Worm (Caenorhabditis elegans) whole organism, late embryonic: ENCODE data around the gene Y55F3BR.11.

Source experiments
- C08G9.2 ChIP-seq: sonication (generic microtip); optimal IDR thresholded peaks from 2 replicates; lab custom pipeline; 2016; ENCODE audit warnings: mild to moderate bottlenecking, missing genetic modification characterization, moderate library complexity, missing compliant biosample characterization
- F13H6.1 ChIP-seq: sonication (generic microtip); optimal IDR thresholded peaks from 2 replicates; lab custom pipeline; 2016; ENCODE audit warnings: missing genetic modification characterization, missing compliant biosample characterization
- K09A11.1 ChIP-seq: sonication (generic microtip); optimal IDR thresholded peaks from 2 replicates; lab custom pipeline; 2017; ENCODE audit warnings: antibody characterized with exemption, mild to moderate bottlenecking, missing genetic modification characterization, missing compliant biosample characterization; ENCODE audit not compliant: insufficient read depth
- Y22D7AL.16 ChIP-seq: sonication (generic microtip); optimal IDR thresholded peaks from 2 replicates; lab custom pipeline; 2016; ENCODE audit warnings: missing genetic modification characterization, missing compliant biosample characterization
- ceh-18 ChIP-seq: sonication (generic microtip); optimal IDR thresholded peaks from 2 replicates; lab custom pipeline; 2016; ENCODE audit warnings: missing genetic modification characterization, missing compliant biosample characterization
- ceh-19 ChIP-seq: fragments of 200-800 bp; sonication (Bioruptor generic); optimal IDR thresholded peaks from 2 replicates; lab custom pipeline; 2018; ENCODE audit warnings: mild to moderate bottlenecking, missing genetic modification characterization, missing compliant biosample characterization
- ceh-24 ChIP-seq: sonication (generic microtip); optimal IDR thresholded peaks from 2 replicates; lab custom pipeline; 2016; ENCODE audit warnings: mild to moderate bottlenecking, missing genetic modification characterization, missing compliant biosample characterization
- ceh-30 ChIP-seq: fragments of 150-350 bp; optimal IDR thresholded peaks from 2 replicates; lab custom pipeline; 2014; ENCODE audit warnings: missing biosample characterization, missing genetic modification characterization
- ceh-31 ChIP-seq: sonication (generic microtip); optimal IDR thresholded peaks from 2 replicates; lab custom pipeline; 2016; ENCODE audit warnings: missing genetic modification characterization, missing compliant biosample characterization
- ceh-34 ChIP-seq: sonication (generic microtip); optimal IDR thresholded peaks from 2 replicates; lab custom pipeline; 2016; ENCODE audit warnings: mild to moderate bottlenecking, missing genetic modification characterization, missing compliant biosample characterization
- ceh-45 ChIP-seq: fragments of 200-800 bp; sonication (Bioruptor generic); IDR thresholded peaks from 2 replicates; pipeline ENCODE4 v1.3.6; 2022; ENCODE audit warnings: missing genetic modification reagents, missing genetic modification characterization, missing compliant biosample characterization
- ceh-6 ChIP-seq: fragments of 200-800 bp; sonication (Bioruptor generic); optimal IDR thresholded peaks from 2 replicates; lab custom pipeline; 2018; ENCODE audit warnings: mild to moderate bottlenecking, missing genetic modification characterization, missing compliant biosample characterization
- ceh-9 ChIP-seq: sonication (generic microtip); optimal IDR thresholded peaks from 2 replicates; lab custom pipeline; 2016; ENCODE audit warnings: mild to moderate bottlenecking, missing genetic modification characterization, inconsistent platforms, missing compliant biosample characterization
- dve-1 ChIP-seq: sonication (generic microtip); optimal IDR thresholded peaks from 2 replicates; lab custom pipeline; 2017; ENCODE audit warnings: antibody characterized with exemption, mild to moderate bottlenecking, missing genetic modification characterization, missing compliant biosample characterization
- elt-2 ChIP-seq: sonication (generic microtip); optimal IDR thresholded peaks from 2 replicates; lab custom pipeline; 2016; ENCODE audit warnings: missing genetic modification reagents, missing genetic modification characterization, missing compliant biosample characterization
- eyg-1 ChIP-seq: sonication (generic microtip); optimal IDR thresholded peaks from 2 replicates; lab custom pipeline; 2016; ENCODE audit warnings: missing genotype, missing genetic modification characterization, missing compliant biosample characterization
- fax-1 ChIP-seq: sonication (generic microtip); optimal IDR thresholded peaks from 2 replicates; lab custom pipeline; 2016; ENCODE audit warnings: missing genotype, missing genetic modification characterization, missing compliant biosample characterization
- fkh-10 ChIP-seq: fragments of 150-350 bp; optimal IDR thresholded peaks from 2 replicates; lab custom pipeline; 2014; ENCODE audit warnings: missing biosample characterization, missing genetic modification reagents, missing genetic modification characterization
- fkh-6 ChIP-seq: sonication (generic microtip); optimal IDR thresholded peaks from 2 replicates; lab custom pipeline; 2016; ENCODE audit warnings: missing genetic modification characterization, missing compliant biosample characterization
- gmeb-2 ChIP-seq: sonication (generic microtip); optimal IDR thresholded peaks from 2 replicates; lab custom pipeline; 2016; ENCODE audit warnings: missing genetic modification characterization, inconsistent platforms, missing compliant biosample characterization
- hlh-13 ChIP-seq: fragments of 200-800 bp; sonication (Bioruptor generic); optimal IDR thresholded peaks from 2 replicates; lab custom pipeline; 2018; ENCODE audit warnings: mild to moderate bottlenecking, missing genetic modification characterization, missing compliant biosample characterization
- hlh-30 ChIP-seq: sonication (generic microtip); optimal IDR thresholded peaks from 2 replicates; lab custom pipeline; 2017; ENCODE audit warnings: antibody characterized with exemption, missing genetic modification characterization, missing compliant biosample characterization; ENCODE audit not compliant: insufficient read depth
- hlh-6 ChIP-seq: sonication (generic microtip); optimal IDR thresholded peaks from 2 replicates; lab custom pipeline; 2016; ENCODE audit warnings: missing genotype, missing genetic modification characterization, missing compliant biosample characterization
- madf-2 ChIP-seq: sonication (generic microtip); optimal IDR thresholded peaks from 2 replicates; lab custom pipeline; 2017; ENCODE audit warnings: missing genetic modification characterization, missing compliant biosample characterization
- nfya-1 ChIP-seq: sonication (generic microtip); optimal IDR thresholded peaks from 2 replicates; lab custom pipeline; 2017; ENCODE audit warnings: missing genetic modification characterization, mild to moderate bottlenecking, missing compliant biosample characterization, antibody characterized with exemption, moderate library complexity
- nhr-11 ChIP-seq: fragments of 150-350 bp; optimal IDR thresholded peaks from 2 replicates; lab custom pipeline; 2014; ENCODE audit warnings: missing biosample characterization, missing genetic modification characterization
- nhr-232 ChIP-seq: sonication (generic microtip); optimal IDR thresholded peaks from 2 replicates; lab custom pipeline; 2016; ENCODE audit warnings: missing genetic modification characterization, missing compliant biosample characterization
- pag-3 ChIP-seq: sonication (generic microtip); optimal IDR thresholded peaks from 2 replicates; lab custom pipeline; 2016; ENCODE audit warnings: missing compliant biosample characterization, missing genetic modification characterization, borderline replicate concordance
- pat-9 ChIP-seq: fragments of 200-800 bp; sonication (Bioruptor generic); optimal IDR thresholded peaks from 2 replicates; lab custom pipeline; 2018; ENCODE audit warnings: mild to moderate bottlenecking, missing genetic modification characterization, moderate library complexity, missing compliant biosample characterization
- pax-1 ChIP-seq: fragments of 150-350 bp; optimal IDR thresholded peaks from 2 replicates; lab custom pipeline; 2014; ENCODE audit warnings: missing biosample characterization, missing genetic modification characterization
- pha-2 ChIP-seq: sonication (generic microtip); optimal IDR thresholded peaks from 2 replicates; lab custom pipeline; 2017; ENCODE audit warnings: mild to moderate bottlenecking, missing genetic modification characterization, missing compliant biosample characterization
- pha-4 ChIP-seq: fragments of 150-350 bp; optimal IDR thresholded peaks from 2 replicates; lab custom pipeline; 2018; ENCODE audit warnings: missing biosample characterization, missing genetic modification reagents, missing genetic modification characterization
- pros-1 ChIP-seq: fragments of 150-350 bp; optimal IDR thresholded peaks from 2 replicates; lab custom pipeline; 2014; ENCODE audit warnings: missing biosample characterization, missing genetic modification reagents, missing genetic modification characterization
- rnt-1 ChIP-seq: sonication (generic microtip); optimal IDR thresholded peaks from 2 replicates; lab custom pipeline; 2016; ENCODE audit warnings: missing genetic modification characterization, missing compliant biosample characterization
- sdc-2 ChIP-seq: sonication (generic microtip); optimal IDR thresholded peaks from 2 replicates; lab custom pipeline; 2016; ENCODE audit warnings: missing genotype, missing genetic modification characterization, missing compliant biosample characterization
- sox-2 ChIP-seq: fragments of 200-800 bp; sonication (Bioruptor generic); IDR thresholded peaks from 2 replicates; pipeline ENCODE4 v1.3.6; 2022; ENCODE audit warnings: missing genetic modification reagents, missing genetic modification characterization, missing compliant biosample characterization
- tbx-2 ChIP-seq: sonication (generic microtip); optimal IDR thresholded peaks from 2 replicates; lab custom pipeline; 2016; ENCODE audit warnings: missing genetic modification characterization, missing compliant biosample characterization
- tbx-7 ChIP-seq: sonication (generic microtip); optimal IDR thresholded peaks from 2 replicates; lab custom pipeline; 2016; ENCODE audit warnings: missing genotype, missing genetic modification characterization, missing compliant biosample characterization
- unc-3 ChIP-seq, 2 experiments: fragments of 200-800 bp in 1 of 2; sonication (Bioruptor generic) in 1 of 2; sonication (generic microtip) in 1 of 2; conservative IDR thresholded peaks in 1 of 2; optimal IDR thresholded peaks in 1 of 2; 2 replicates each; pipeline versions ENCODE4 v1.3.6 to Lab custom; 2016 to 2022; ENCODE audit warnings: missing compliant biosample characterization in 2 of 2, missing genetic modification characterization in 2 of 2, missing genetic modification reagents in 1 of 2
- unc-42 ChIP-seq: sonication (generic microtip); optimal IDR thresholded peaks from 2 replicates; lab custom pipeline; 2016; ENCODE audit warnings: missing genotype, missing genetic modification characterization, missing compliant biosample characterization
- unc-55 ChIP-seq: sonication (generic microtip); optimal IDR thresholded peaks from 2 replicates; lab custom pipeline; 2017; ENCODE audit warnings: missing biosample characterization, missing genetic modification reagents, missing genetic modification characterization
- unc-86 ChIP-seq: sonication (generic microtip); optimal IDR thresholded peaks from 2 replicates; lab custom pipeline; 2016; ENCODE audit warnings: missing genetic modification characterization, missing compliant biosample characterization
- zip-5 ChIP-seq: sonication (generic microtip); optimal IDR thresholded peaks from 2 replicates; lab custom pipeline; 2016; ENCODE audit warnings: missing genetic modification characterization, missing compliant biosample characterization
- ztf-16 ChIP-seq: sonication (generic microtip); optimal IDR thresholded peaks from 2 replicates; lab custom pipeline; 2017; ENCODE audit warnings: missing genetic modification characterization, missing compliant biosample characterization

The Y55F3BR.11 gene

DNA sequence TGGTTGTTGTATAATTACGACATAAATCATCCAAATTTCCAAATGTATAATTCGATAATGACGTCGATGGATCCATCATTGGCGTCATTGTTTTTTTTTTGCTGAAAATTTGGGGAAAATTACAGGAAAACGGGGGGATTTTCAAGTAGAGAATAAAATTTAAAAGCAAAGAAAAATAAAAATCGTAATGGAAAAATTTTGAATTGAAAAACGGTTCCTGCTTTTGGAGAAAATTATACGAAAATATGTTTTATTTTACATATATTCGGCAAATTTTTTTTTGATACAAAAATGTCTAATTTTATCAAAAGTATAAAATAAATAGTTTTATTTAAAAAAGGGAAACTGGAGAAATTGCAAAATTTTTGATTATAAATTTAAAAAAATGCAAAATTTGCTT is 30.2 kb upstream of the Y55F3BR.11 start, which contains the start of gene zipt-15:
TSS of gene zipt-15 (minus strand) at position 101 of the 400 bp plus-strand sequence.
- TF ChIP-seq pha-4 (tag; lab: Kevin White, UChicago): no peak
- TF ChIP-seq sox-2 (GFP tag; lab: Robert Waterston, UW): no peak
- no peak for TF ChIP-seq unc-3 (GFP tag; conservative IDR thresholded peaks at IDR 0.05; lab: Robert Waterston, UW)
- no peak for TF ChIP-seq unc-3 (tag; optimal IDR thresholded peaks at IDR 0.05; lab: Kevin White, UChicago)
- no peak for TF ChIP-seq tbx-2 (tag; lab: Kevin White, UChicago)
- no peak for TF ChIP-seq nhr-11 (tag; lab: Kevin White, UChicago)
- no peak for TF ChIP-seq sdc-2 (tag; lab: Kevin White, UChicago)
- TF ChIP-seq ceh-18: no peak
- TF ChIP-seq pax-1 (tag; lab: Kevin White, UChicago): no peak
- no peak for TF ChIP-seq rnt-1 (tag; lab: Kevin White, UChicago)
- no peak for TF ChIP-seq ceh-24 (tag; lab: Kevin White, UChicago)
- TF ChIP-seq ceh-45 (GFP tag; lab: Robert Waterston, UW): no peak
- no peak for TF ChIP-seq ceh-6 (GFP tag; lab: Kevin White, UChicago)
- TF ChIP-seq elt-2 (tag; lab: Kevin White, UChicago): no peak
- no peak for TF ChIP-seq ceh-31
- TF ChIP-seq ztf-16 (tag; lab: Kevin White, UChicago): no peak
- no peak for TF ChIP-seq F13H6.1 (tag; lab: Kevin White, UChicago)
- no peak for TF ChIP-seq pha-2 (tag; lab: Kevin White, UChicago)
- TF ChIP-seq zip-5 (tag; lab: Kevin White, UChicago): no peak
- no peak for TF ChIP-seq pag-3
- TF ChIP-seq Y22D7AL.16: no peak

ce11 chrIV:826145-826544 is 28.9 kb upstream of the Y55F3BR.11 start:
- TF ChIP-seq hlh-13 (GFP tag; lab: Kevin White, UChicago): no peak
- TF ChIP-seq fkh-10 (GFP tag; lab: Kevin White, UChicago): no peak
- no peak for TF ChIP-seq pat-9 (tag; lab: Kevin White, UChicago)
- TF ChIP-seq nhr-232: no peak
- TF ChIP-seq pros-1 (tag; lab: Kevin White, UChicago): no peak
- TF ChIP-seq tbx-2 (tag; lab: Kevin White, UChicago): no peak
- no peak for TF ChIP-seq ceh-24 (tag; lab: Kevin White, UChicago)
- TF ChIP-seq ceh-30: no peak
- TF ChIP-seq ztf-16 (tag; lab: Kevin White, UChicago): no peak
- TF ChIP-seq fkh-6 (tag; lab: Kevin White, UChicago): no peak
- TF ChIP-seq ceh-19 (GFP tag; lab: Kevin White, UChicago): no peak
- no peak for TF ChIP-seq C08G9.2 (tag; lab: Kevin White, UChicago)
- no peak for TF ChIP-seq unc-3 (GFP tag; conservative IDR thresholded peaks at IDR 0.05; lab: Robert Waterston, UW)
- TF ChIP-seq unc-3 (tag; optimal IDR thresholded peaks at IDR 0.05; lab: Kevin White, UChicago): no peak
- no peak for TF ChIP-seq hlh-6
- TF ChIP-seq pag-3: no peak
- TF ChIP-seq madf-2: no peak
- no peak for TF ChIP-seq ceh-34 (tag; lab: Kevin White, UChicago)

DNA sequence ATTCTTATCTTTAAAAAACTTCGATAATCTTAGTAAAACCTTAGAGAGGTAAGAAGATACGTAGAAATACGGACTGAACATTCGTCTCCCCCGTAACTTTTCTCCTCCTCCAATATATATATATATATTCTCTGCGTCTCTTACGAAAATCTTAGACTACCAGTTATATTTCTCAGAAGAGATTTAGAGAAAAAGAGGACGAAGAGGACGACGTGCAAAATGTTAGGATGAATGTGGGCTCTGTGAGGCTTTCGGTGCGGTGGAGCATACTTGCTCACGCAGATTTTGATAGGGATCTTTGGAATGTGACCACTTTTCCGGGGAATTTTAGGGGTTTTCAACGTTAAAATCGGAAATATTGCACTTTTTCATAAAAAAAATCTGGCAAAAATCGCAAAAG is 26.6 kb upstream of the Y55F3BR.11 start:
- TF ChIP-seq sox-2 (GFP tag; lab: Robert Waterston, UW): no peak
- TF ChIP-seq ceh-9 (tag; lab: Kevin White, UChicago): no peak
- no peak for TF ChIP-seq unc-86
- TF ChIP-seq hlh-30: peak; percentile 43
- TF ChIP-seq ceh-31: peak; percentile 32
- no peak for TF ChIP-seq ceh-24 (tag; lab: Kevin White, UChicago)
- TF ChIP-seq eyg-1 (tag; lab: Kevin White, UChicago): no peak
- no peak for TF ChIP-seq hlh-6
- peak; percentile 74 for TF ChIP-seq nfya-1 (tag; lab: Kevin White, UChicago)
- peak; percentile 75 for TF ChIP-seq unc-55 (GFP tag; lab: Kevin White, UChicago)
- TF ChIP-seq K09A11.1 (tag; lab: Kevin White, UChicago): no peak
- TF ChIP-seq fax-1: no peak
- no peak for TF ChIP-seq tbx-7 (tag; lab: Kevin White, UChicago)
- no peak for TF ChIP-seq madf-2
- peak; percentile 45 for TF ChIP-seq tbx-2 (tag; lab: Kevin White, UChicago)
- no peak for TF ChIP-seq elt-2 (tag; lab: Kevin White, UChicago)
- peak; percentile 30 for TF ChIP-seq pax-1 (tag; lab: Kevin White, UChicago)
- TF ChIP-seq pros-1 (tag; lab: Kevin White, UChicago): peak; percentile 54
- TF ChIP-seq unc-42 (tag; lab: Kevin White, UChicago): peak; percentile 11
- no peak for TF ChIP-seq gmeb-2 (tag; lab: Kevin White, UChicago)
- TF ChIP-seq dve-1 (tag; lab: Kevin White, UChicago): peak; percentile 24
- TF ChIP-seq rnt-1 (tag; lab: Kevin White, UChicago): no peak
- TF ChIP-seq, all 69 proteins: peak for 9
